Fruit fly (Drosophila melanogaster): Measurements from ENCODE around the gene CG33985.

Gene CG33985

DNA sequence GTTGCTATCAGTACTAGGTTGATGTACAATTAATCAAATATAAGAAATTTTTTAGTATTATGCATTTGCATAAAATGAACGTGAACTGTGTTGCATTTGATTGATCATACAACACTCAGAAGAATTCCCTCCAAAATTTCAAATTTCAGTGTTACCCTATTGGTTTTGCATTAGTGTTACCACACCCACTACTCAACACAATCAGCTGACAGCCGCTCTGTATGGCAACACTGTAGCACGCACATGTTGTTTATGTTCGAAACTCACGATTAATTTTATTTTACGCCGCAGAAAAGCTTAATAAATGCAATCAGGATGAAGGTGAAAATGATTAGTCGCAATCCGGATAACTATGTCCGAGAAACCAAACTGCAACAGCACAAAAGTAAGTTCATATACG is 27.9 kb downstream of the CG33985 start, which contains the start of gene CG7275 (continued):
- no peak for TF ChIP-seq prd (optimal IDR thresholded peaks at IDR 0.05)
- TF ChIP-seq prd (GFP tag; IDR thresholded peaks at IDR 0.05), result no peak
- no peak for TF ChIP-seq CG12769 (tag; optimal IDR thresholded peaks at IDR 0.05)
- TF ChIP-seq phol (tag; optimal IDR thresholded peaks at IDR 0.05), result peak; percentile 33
- no peak for TF ChIP-seq BtbVII (GFP tag; optimal IDR thresholded peaks at IDR 0.05)
- no peak for TF ChIP-seq Meics (GFP tag; optimal IDR thresholded peaks at IDR 0.05)
- no peak for TF ChIP-seq Optix (GFP tag; IDR thresholded peaks at IDR 0.05)
- TF ChIP-seq Fer3 (tag; optimal IDR thresholded peaks at IDR 0.05), result no peak
- TF ChIP-seq CG42726 (GFP tag; IDR thresholded peaks at IDR 0.05; ENCODE audit: partially characterized antibody), result 0 out of 2 replicates have a peak, but pooled peaks have one; percentile 28
- TF ChIP-seq lmd (GFP tag; IDR thresholded peaks at IDR 0.05), result no peak
- no peak for TF ChIP-seq vnd (GFP tag; IDR thresholded peaks at IDR 0.05; ENCODE audit: partially characterized antibody)
- peak; percentile 59 for TF ChIP-seq CG17186 (GFP tag; optimal IDR thresholded peaks at IDR 0.05)
- TF ChIP-seq sna (GFP tag; IDR thresholded peaks at IDR 0.05; ENCODE audit: partially characterized antibody), result no peak; the same call in 1 of the 2 replicates
- no peak for TF ChIP-seq CG9215 (GFP tag; IDR thresholded peaks at IDR 0.05)
- no peak for TF ChIP-seq CG6654 (GFP tag; optimal IDR thresholded peaks at IDR 0.05)
- peak; percentile 54 for TF ChIP-seq MESR4 (GFP tag; optimal IDR thresholded peaks at IDR 0.05)
- peak; percentile 52; the same call in 1 of the 2 replicates for TF ChIP-seq bbx (GFP tag; IDR thresholded peaks at IDR 0.05; ENCODE audit: partially characterized antibody)
- TF ChIP-seq crol (GFP tag; IDR thresholded peaks at IDR 0.05), result no peak
- no peak for TF ChIP-seq sima (GFP tag; optimal IDR thresholded peaks at IDR 0.05)
- peak; percentile 86 for TF ChIP-seq Max (GFP tag; optimal IDR thresholded peaks at IDR 0.05)
- TF ChIP-seq CG15479 (GFP tag; optimal IDR thresholded peaks at IDR 0.05), result no peak
- TF ChIP-seq z (GFP tag; IDR thresholded peaks at IDR 0.05), result no peak
- TF ChIP-seq Gsc (GFP tag; IDR thresholded peaks at IDR 0.05), result no peak
- TF ChIP-seq BEAF-32 (GFP tag; optimal IDR thresholded peaks at IDR 0.05), result peak; percentile 55
- TF ChIP-seq Camta (GFP tag; optimal IDR thresholded peaks at IDR 0.05), result no peak
- TF ChIP-seq az2 (GFP tag; optimal IDR thresholded peaks at IDR 0.05), result no peak
- TF ChIP-seq hbn (GFP tag; IDR thresholded peaks at IDR 0.05; ENCODE audit: partially characterized antibody), result peak; percentile 30; the same call in 1 of the 2 replicates
- TF ChIP-seq ac (GFP tag; optimal IDR thresholded peaks at IDR 0.05), result no peak
- peak; percentile 92 for TF ChIP-seq pzg (GFP tag; optimal IDR thresholded peaks at IDR 0.05)
- no peak for TF ChIP-seq CG12104 (GFP tag; optimal IDR thresholded peaks at IDR 0.05)
- TF ChIP-seq maf-S (GFP tag; optimal IDR thresholded peaks at IDR 0.05), result no peak
- peak; percentile 55 for TF ChIP-seq CG13624 (GFP tag; optimal IDR thresholded peaks at IDR 0.05)
- TF ChIP-seq luna (GFP tag; optimal IDR thresholded peaks at IDR 0.05), result no peak
- TF ChIP-seq Sox102F (GFP tag; optimal IDR thresholded peaks at IDR 0.05), result no peak
- TF ChIP-seq CG18011 (GFP tag; optimal IDR thresholded peaks at IDR 0.05), result peak; percentile 67
- peak; percentile 53; the same call in 1 of the 3 replicates for TF ChIP-seq CG34422 (GFP tag; IDR thresholded peaks at IDR 0.05)
- no peak for TF ChIP-seq CG10462 (GFP tag; optimal IDR thresholded peaks at IDR 0.05)
- peak; percentile 11 for TF ChIP-seq Hmr (GFP tag; optimal IDR thresholded peaks at IDR 0.05)
- TF ChIP-seq CG1603 (tag; optimal IDR thresholded peaks at IDR 0.05), result peak; percentile 68
- no peak for TF ChIP-seq CG11504 (tag; optimal IDR thresholded peaks at IDR 0.05)
- TF ChIP-seq CG7963 (GFP tag; IDR thresholded peaks at IDR 0.05; ENCODE audit: partially characterized antibody), result no peak
- 0 out of 3 replicates have a peak, but pooled peaks have one; percentile 48 for TF ChIP-seq HLH4C (GFP tag; IDR thresholded peaks at IDR 0.05; ENCODE audit: partially characterized antibody)
- no peak for TF ChIP-seq CG43689 (GFP tag; IDR thresholded peaks at IDR 0.05)
- TF ChIP-seq CG1792 (GFP tag; optimal IDR thresholded peaks at IDR 0.05), result no peak
- no peak for TF ChIP-seq CG6854 (GFP tag; optimal IDR thresholded peaks at IDR 0.05)
- no peak for TF ChIP-seq bowl (GFP tag; IDR thresholded peaks at IDR 0.05)
- TF ChIP-seq ham (GFP tag; IDR thresholded peaks at IDR 0.05), result no peak
- TF ChIP-seq br (optimal IDR thresholded peaks at IDR 0.05), result no peak
- TF ChIP-seq onecut (GFP tag; IDR thresholded peaks at IDR 0.05), result no peak
- TF ChIP-seq CG31441 (GFP tag; IDR thresholded peaks at IDR 0.05), result no peak
- TF ChIP-seq kah (GFP tag; optimal IDR thresholded peaks at IDR 0.05), result no peak

Measured in whole organism, embryonic.